Fruit fly (Drosophila melanogaster) whole organism, embryonic: ENCODE measurements around the gene Rab21.

Source experiments
- Abd-B ChIP-seq: fragments of 200-800 bp; sonication (Bioruptor generic); optimal IDR thresholded peaks from 2 replicates; lab custom pipeline; 2018; ENCODE audit warnings: missing biosample characterization, mild to moderate bottlenecking, missing genetic modification characterization, moderate library complexity
- BEAF-32 ChIP-seq: fragments of 200-800 bp; sonication (Bioruptor generic); optimal IDR thresholded peaks from 3 replicates; lab custom pipeline; 2017; ENCODE audit warnings: missing biosample characterization, missing genetic modification characterization, mild to moderate bottlenecking, moderate library complexity, missing genetic modification reagents
- Blimp-1 ChIP-seq: fragments of 200-800 bp; sonication (Bioruptor generic); optimal IDR thresholded peaks from 3 replicates; lab custom pipeline; 2018; ENCODE audit warnings: missing biosample characterization, missing genetic modification characterization, mild to moderate bottlenecking, moderate library complexity, missing genetic modification reagents
- CG10267 ChIP-seq: fragments of 200-800 bp; sonication (Bioruptor generic); optimal IDR thresholded peaks from 2 replicates; lab custom pipeline; 2018; ENCODE audit warnings: missing biosample characterization, mild to moderate bottlenecking, missing genetic modification characterization, moderate library complexity
- CG11093 ChIP-seq: fragments of 200-800 bp; sonication (Bioruptor generic); IDR thresholded peaks from 3 replicates; pipeline ENCODE4 v1.3.6; 2022; ENCODE audit warnings: missing biosample characterization, missing genetic modification characterization
- CG11504 ChIP-seq: fragments of 200-800 bp; sonication (Bioruptor generic); optimal IDR thresholded peaks from 3 replicates; lab custom pipeline; 2019; ENCODE audit warnings: missing biosample characterization, mild to moderate bottlenecking, missing genetic modification characterization, moderate library complexity
- CG11695 ChIP-seq: fragments of 200-800 bp; sonication (Bioruptor generic); IDR thresholded peaks from 3 replicates; pipeline ENCODE4 v1.3.6; 2022; ENCODE audit warnings: missing biosample characterization, missing genetic modification characterization
- CG13287 ChIP-seq: fragments of 200-800 bp; sonication (Bioruptor generic); IDR thresholded peaks from 2 replicates; pipeline ENCODE4 v1.3.6; 2022; ENCODE audit warnings: missing biosample characterization, missing genetic modification characterization; ENCODE audit not compliant: partially characterized antibody
- CG13775 ChIP-seq: fragments of 200-800 bp; sonication (Bioruptor generic); optimal IDR thresholded peaks from 3 replicates; lab custom pipeline; 2017; ENCODE audit warnings: missing biosample characterization, mild to moderate bottlenecking, missing genetic modification characterization
- CG14441 ChIP-seq: fragments of 200-800 bp; sonication (Bioruptor generic); IDR thresholded peaks from 2 replicates; pipeline ENCODE4 v1.3.6; 2022; ENCODE audit warnings: missing biosample characterization, missing genetic modification characterization
- CG17359 ChIP-seq: fragments of 200-800 bp; sonication (Bioruptor generic); optimal IDR thresholded peaks from 3 replicates; lab custom pipeline; 2018; ENCODE audit warnings: missing biosample characterization, mild to moderate bottlenecking, missing genetic modification characterization, moderate library complexity
- CG18262 ChIP-seq: fragments of 200-800 bp; optimal IDR thresholded peaks from 3 replicates; lab custom pipeline; 2019; ENCODE audit warnings: missing biosample characterization, mild to moderate bottlenecking, missing genetic modification characterization, moderate library complexity
- CG2120 ChIP-seq: fragments of 200-800 bp; sonication (Bioruptor generic); optimal IDR thresholded peaks from 3 replicates; lab custom pipeline; 2016; ENCODE audit warnings: missing biosample characterization, missing genetic modification characterization
- CG34224 ChIP-seq: fragments of 200-800 bp; sonication (Bioruptor generic); IDR thresholded peaks from 3 replicates; pipeline ENCODE4 v1.3.6; 2022; ENCODE audit warnings: missing biosample characterization, missing genetic modification characterization; ENCODE audit not compliant: partially characterized antibody
- CG3847 ChIP-seq: fragments of 200-800 bp; sonication (Bioruptor generic); IDR thresholded peaks from 2 replicates; pipeline ENCODE4 v1.3.6; 2022; ENCODE audit warnings: missing biosample characterization, missing genetic modification characterization
- CG3995 ChIP-seq: fragments of 200-800 bp; sonication (Bioruptor generic); optimal IDR thresholded peaks from 3 replicates; lab custom pipeline; 2016; ENCODE audit warnings: missing biosample characterization, missing genetic modification characterization
- CG42726 ChIP-seq: fragments of 200-800 bp; sonication (Bioruptor generic); IDR thresholded peaks from 2 replicates; pipeline ENCODE4 v1.3.6; 2022; ENCODE audit warnings: missing biosample characterization, missing genetic modification characterization; ENCODE audit not compliant: partially characterized antibody
- CG4282 ChIP-seq: fragments of 200-800 bp; sonication (Bioruptor generic); optimal IDR thresholded peaks from 2 replicates; lab custom pipeline; 2016; ENCODE audit warnings: missing biosample characterization, missing genetic modification characterization
- CG4424 ChIP-seq: fragments of 200-800 bp; sonication (Bioruptor generic); optimal IDR thresholded peaks from 3 replicates; lab custom pipeline; 2016; ENCODE audit warnings: missing biosample characterization, missing genetic modification characterization
- CG7839 ChIP-seq: fragments of 200-800 bp; sonication (Bioruptor generic); optimal IDR thresholded peaks from 3 replicates; lab custom pipeline; 2018; ENCODE audit warnings: missing biosample characterization, mild to moderate bottlenecking, missing genetic modification characterization, moderate library complexity
- CG8290 ChIP-seq, 3 experiments: fragments of 200-800 bp; sonication (Bioruptor generic); optimal IDR thresholded peaks; 2 replicates each; lab custom pipeline; 2016 to 2019; ENCODE audit warnings: missing biosample characterization in 3 of 3, missing genetic modification characterization in 3 of 3, mild to moderate bottlenecking in 2 of 3, moderate library complexity in 1 of 3
- CG8944 ChIP-seq: fragments of 200-800 bp; sonication (Bioruptor generic); optimal IDR thresholded peaks from 3 replicates; lab custom pipeline; 2016; ENCODE audit warnings: missing biosample characterization, missing genetic modification characterization
- CG9727 ChIP-seq: fragments of 200-800 bp; sonication (Bioruptor generic); optimal IDR thresholded peaks from 3 replicates; lab custom pipeline; 2017; ENCODE audit warnings: missing biosample characterization, mild to moderate bottlenecking, missing genetic modification characterization
- Dll ChIP-seq: fragments of 200-800 bp; sonication (Bioruptor generic); IDR thresholded peaks from 4 replicates; pipeline ENCODE4 v1.3.6; 2022; ENCODE audit warnings: missing biosample characterization, missing genetic modification characterization; ENCODE audit not compliant: partially characterized antibody
- Doc3 ChIP-seq: fragments of 200-800 bp; sonication (Bioruptor generic); IDR thresholded peaks from 3 replicates; pipeline ENCODE4 v1.3.6; 2022; ENCODE audit warnings: missing biosample characterization, missing genetic modification characterization; ENCODE audit not compliant: partially characterized antibody
- HLH4C ChIP-seq: fragments of 200-800 bp; sonication (Bioruptor generic); IDR thresholded peaks from 3 replicates; pipeline ENCODE4 v1.3.6; 2022; ENCODE audit warnings: missing biosample characterization, missing genetic modification characterization; ENCODE audit not compliant: partially characterized antibody
- HmgZ ChIP-seq: fragments of 200-800 bp; sonication (Bioruptor generic); optimal IDR thresholded peaks from 2 replicates; lab custom pipeline; 2018; ENCODE audit warnings: missing biosample characterization, mild to moderate bottlenecking, missing genetic modification characterization
- Hr51 ChIP-seq, 2 experiments: fragments of 200-800 bp; sonication (Bioruptor generic); optimal IDR thresholded peaks; 2 replicates in 1 of 2; 3 replicates in 1 of 2; lab custom pipeline; 2016 to 2018; ENCODE audit warnings: missing biosample characterization in 2 of 2, missing genetic modification characterization in 2 of 2, mild to moderate bottlenecking in 1 of 2, moderate library complexity in 1 of 2
- Hsf ChIP-seq: fragments of 200-800 bp; sonication (Bioruptor generic); optimal IDR thresholded peaks from 3 replicates; lab custom pipeline; 2016; ENCODE audit warnings: missing biosample characterization, missing genetic modification characterization
- MBD-R2 ChIP-seq: fragments of 200-800 bp; sonication (Bioruptor generic); IDR thresholded peaks from 2 replicates; pipeline ENCODE4 v1.3.6; 2022; ENCODE audit warnings: missing biosample characterization, missing genetic modification characterization
- Med ChIP-seq: fragments of 200-800 bp; sonication (Bioruptor generic); peaks from one replicate; lab custom pipeline; 2016; ENCODE audit warnings: missing biosample characterization, missing genetic modification characterization, mild to moderate bottlenecking, inconsistent platforms, moderate library complexity
- Neu2 ChIP-seq: fragments of 200-800 bp; sonication (Bioruptor generic); optimal IDR thresholded peaks from 3 replicates; lab custom pipeline; 2016; ENCODE audit warnings: missing biosample characterization, missing genetic modification characterization, borderline replicate concordance
- Poxn ChIP-seq: fragments of 200-800 bp; sonication (Bioruptor generic); IDR thresholded peaks from 2 replicates; pipeline ENCODE4 v1.3.6; 2022; ENCODE audit warnings: missing biosample characterization, missing genetic modification characterization
- Ptx1 ChIP-seq: fragments of 200-800 bp; sonication (Bioruptor generic); IDR thresholded peaks from 2 replicates; pipeline ENCODE4 v1.3.6; 2022; ENCODE audit warnings: missing biosample characterization, missing genetic modification characterization
- Rfx ChIP-seq: fragments of 200-800 bp; sonication (Bioruptor generic); IDR thresholded peaks from 2 replicates; pipeline ENCODE4 v1.3.6; 2022; ENCODE audit warnings: missing biosample characterization, missing genetic modification characterization
- Sox102F ChIP-seq: fragments of 200-800 bp; sonication (Bioruptor generic); optimal IDR thresholded peaks from 2 replicates; lab custom pipeline; 2018; ENCODE audit warnings: missing biosample characterization, mild to moderate bottlenecking, missing genetic modification characterization, moderate library complexity
- Trl ChIP-seq, 3 experiments: fragments of >200 bp in 2 of 3; fragments of 200-800 bp in 1 of 3; sonication (Bioruptor generic) in 1 of 3; optimal IDR thresholded peaks; 2 replicates in 1 of 3; 3 replicates in 2 of 3; lab custom pipeline; 2016 to 2017; ENCODE audit warnings: missing biosample characterization in 1 of 3, missing genetic modification characterization in 1 of 3
- Xbp1 ChIP-seq: fragments of 200-800 bp; sonication (Bioruptor generic); optimal IDR thresholded peaks from 3 replicates; lab custom pipeline; 2016; ENCODE audit warnings: missing biosample characterization, mild to moderate bottlenecking, missing genetic modification characterization
- bigmax ChIP-seq: fragments of 200-800 bp; sonication (Bioruptor generic); optimal IDR thresholded peaks from 2 replicates; lab custom pipeline; 2018; ENCODE audit warnings: missing biosample characterization, mild to moderate bottlenecking, missing genetic modification characterization
- chinmo ChIP-seq: fragments of 200-800 bp; sonication (Bioruptor generic); IDR thresholded peaks from 4 replicates; pipeline ENCODE4 v1.3.6; 2022; ENCODE audit warnings: missing biosample characterization, missing genetic modification characterization; ENCODE audit not compliant: partially characterized antibody
- grn ChIP-seq: fragments of 200-800 bp; sonication (Bioruptor generic); optimal IDR thresholded peaks from 3 replicates; lab custom pipeline; 2017; ENCODE audit warnings: missing biosample characterization, missing genetic modification characterization
- h ChIP-seq: fragments of >200 bp; optimal IDR thresholded peaks from 2 replicates; lab custom pipeline; 2017
- nerfin-2 ChIP-seq: fragments of 200-800 bp; sonication (Bioruptor generic); IDR thresholded peaks from 2 replicates; pipeline ENCODE4 v1.3.6; 2022; ENCODE audit warnings: missing biosample characterization, missing genetic modification characterization; ENCODE audit not compliant: partially characterized antibody
- pzg ChIP-seq: fragments of 200-800 bp; sonication (Bioruptor generic); optimal IDR thresholded peaks from 3 replicates; lab custom pipeline; 2018; ENCODE audit warnings: missing biosample characterization, mild to moderate bottlenecking, missing genetic modification characterization, moderate library complexity
- seq ChIP-seq: fragments of 200-800 bp; sonication (Bioruptor generic); IDR thresholded peaks from 2 replicates; pipeline ENCODE4 v1.3.6; 2022; ENCODE audit warnings: missing biosample characterization, missing genetic modification characterization
- sna ChIP-seq: fragments of 200-800 bp; sonication (Bioruptor generic); IDR thresholded peaks from 2 replicates; pipeline ENCODE4 v1.3.6; 2022; ENCODE audit warnings: missing biosample characterization, missing genetic modification characterization; ENCODE audit not compliant: partially characterized antibody
- ssp ChIP-seq: fragments of 200-800 bp; sonication (Bioruptor generic); IDR thresholded peaks from 2 replicates; pipeline ENCODE4 v1.3.6; 2022; ENCODE audit warnings: missing biosample characterization, missing genetic modification characterization
- trem ChIP-seq: fragments of 200-800 bp; optimal IDR thresholded peaks from 3 replicates; lab custom pipeline; 2019; ENCODE audit warnings: missing biosample characterization, mild to moderate bottlenecking, missing genetic modification characterization, moderate library complexity

Gene Rab21

DNA sequence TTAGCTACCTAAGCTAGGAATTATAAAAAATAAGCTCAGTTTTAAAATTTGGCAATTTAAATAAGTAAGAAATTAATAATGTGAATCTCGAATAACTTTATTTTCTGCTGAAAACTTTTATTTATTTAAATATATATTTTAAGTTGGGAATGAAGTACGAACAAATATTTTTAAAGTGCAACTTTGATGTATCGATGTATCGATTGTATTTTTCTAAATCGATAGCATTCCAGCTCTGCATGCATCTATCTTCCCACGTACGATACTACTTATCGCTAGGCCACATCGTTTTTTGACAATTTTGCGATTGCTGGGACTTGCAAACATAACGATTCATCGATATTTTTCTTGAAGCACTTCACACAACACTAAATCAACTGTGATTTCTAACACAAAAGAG, 5.8 kb downstream of the Rab21 start (continued):
- TF ChIP-seq Blimp-1 (peak; percentile 20), CG8944 (no peak), CG13287 (GFP tag; lab: Robert Waterston, UW) (peak; percentile 94), CG10267 (tag; lab: Kevin White, UChicago) (peak; percentile 60), CG3847 (GFP tag; lab: Robert Waterston, UW) (peak; percentile 50; the same call in 1 of the 2 replicates), CG4282 (GFP tag; lab: Kevin White, UChicago) (no peak), CG34224 (GFP tag; lab: Robert Waterston, UW) (peak; percentile 96), MBD-R2 (peak; percentile 66), Med (GFP tag; lab: Kevin White, UChicago) (peak; percentile 82), CG9727 (peak; percentile 36), bigmax (GFP tag; lab: Kevin White, UChicago) (no peak), CG4424 (peak; percentile 1), h (lab: Kevin White, UChicago) (no peak), ssp (GFP tag; lab: Robert Waterston, UW) (peak; percentile 38; the same call in 1 of the 2 replicates), Dll (GFP tag; lab: Robert Waterston, UW) (peak; percentile 93), CG14441 (GFP tag; lab: Robert Waterston, UW) (0 out of 2 replicates have a peak, but pooled peaks have one; percentile 11), CG11504 (tag; lab: Kevin White, UChicago) (peak; percentile 29), CG8290 (GFP tag; optimal IDR thresholded peaks at IDR 0.05; lab: Kevin White, UChicago) (peak; percentile 30), CG8290 (tag; optimal IDR thresholded peaks at IDR 0.05; lab: Kevin White, UChicago) (peak in 1 of 2 experiments; percentile 60), Trl (optimal IDR thresholded peaks at IDR 0.05; lab: Kevin White, UChicago) (no peak), Trl (GFP tag; optimal IDR thresholded peaks at IDR 0.05; lab: Kevin White, UChicago) (no peak), CG17359 (peak; percentile 15), CG11093 (no peak), Neu2 (no peak), CG2120 (peak; percentile 0), grn (GFP tag; lab: Kevin White, UChicago) (peak; percentile 12), Hr51 (GFP tag; optimal IDR thresholded peaks at IDR 0.05; lab: Kevin White, UChicago) (peak in 1 of 2 experiments; percentile 32), CG11695 (GFP tag; lab: Robert Waterston, UW) (0 out of 3 replicates have a peak, but pooled peaks have one; percentile 32), Sox102F (GFP tag; lab: Kevin White, UChicago) (peak; percentile 30), Abd-B (GFP tag; lab: Kevin White, UChicago) (peak; percentile 16), CG7839 (tag; lab: Kevin White, UChicago) (peak; percentile 22), Poxn (no peak), Hsf (GFP tag; lab: Kevin White, UChicago) (no peak), Ptx1 (GFP tag; lab: Robert Waterston, UW) (0 out of 2 replicates have a peak, but pooled peaks have one; percentile 27), seq (GFP tag; lab: Robert Waterston, UW) (no peak), HmgZ (peak; percentile 54), CG13775 (peak; percentile 30), BEAF-32 (GFP tag; lab: Kevin White, UChicago) (peak; percentile 91), Rfx (GFP tag; lab: Robert Waterston, UW) (peak; percentile 64), Doc3 (GFP tag; lab: Robert Waterston, UW) (peak; percentile 94), chinmo (GFP tag; lab: Robert Waterston, UW) (peak; percentile 95), sna (GFP tag; lab: Robert Waterston, UW) (peak; percentile 90), trem (tag; lab: Kevin White, UChicago) (peak; percentile 43), nerfin-2 (GFP tag; lab: Robert Waterston, UW) (peak; percentile 97), HLH4C (GFP tag; lab: Robert Waterston, UW) (peak; percentile 97), CG42726 (GFP tag; lab: Robert Waterston, UW) (peak; percentile 98), pzg (peak; percentile 74), CG3995 (peak; percentile 93), CG18262 (tag; lab: Kevin White, UChicago) (peak; percentile 49), Xbp1 (peak; percentile 23)
